Worm (Caenorhabditis elegans) whole organism, L2 larva: ENCODE data around the gene srh-298.

Source experiments
- R02D3.7 ChIP-seq: fragments of 150-350 bp; optimal IDR thresholded peaks from 2 replicates; lab custom pipeline; 2014; ENCODE audit warnings: missing biosample characterization, missing genetic modification characterization
- alr-1 ChIP-seq: fragments of 150-350 bp; optimal IDR thresholded peaks from 2 replicates; lab custom pipeline; 2014; ENCODE audit warnings: missing biosample characterization, missing genetic modification characterization
- egl-27 ChIP-seq: sonication (generic microtip); optimal IDR thresholded peaks from 3 replicates; lab custom pipeline; 2017; ENCODE audit warnings: missing biosample characterization, missing genetic modification reagents, missing genetic modification characterization
- mab-5 ChIP-seq: fragments of 150-350 bp; optimal IDR thresholded peaks from 2 replicates; lab custom pipeline; 2014; ENCODE audit warnings: missing biosample characterization, missing genetic modification characterization
- snpc-4 ChIP-seq: fragments of 150-350 bp; optimal IDR thresholded peaks from 2 replicates; lab custom pipeline; 2014; ENCODE audit warnings: missing biosample characterization, missing genetic modification characterization

ce11 chrV:17845370-17845967 lies 26.8 kb downstream of the srh-298 start:
- no peak for TF ChIP-seq mab-5 (tag; lab: Kevin White, UChicago)
- no peak for TF ChIP-seq alr-1 (tag; lab: Kevin White, UChicago)
- TF ChIP-seq R02D3.7 (tag; lab: Kevin White, UChicago): no peak
- TF ChIP-seq snpc-4: no peak
- TF ChIP-seq egl-27 (tag; lab: Kevin White, UChicago): no peak
